Worm (Caenorhabditis elegans) whole organism, late embryonic: ENCODE data around the gene vha-7.
A peak's percentile ranks its signal among the peaks of the same experiment; 100 is the strongest.

Experiments used
- C38D4.7 ChIP-seq: fragments of 200-800 bp; sonication (Bioruptor generic); optimal IDR thresholded peaks from 2 replicates; lab custom pipeline; 2018; ENCODE audit warnings: mild to moderate bottlenecking, missing genetic modification characterization, moderate library complexity, missing compliant biosample characterization
- F13H6.1 ChIP-seq: sonication (generic microtip); optimal IDR thresholded peaks from 2 replicates; lab custom pipeline; 2016; ENCODE audit warnings: missing genetic modification characterization, missing compliant biosample characterization
- K02D7.2 ChIP-seq: sonication (generic microtip); optimal IDR thresholded peaks from 2 replicates; lab custom pipeline; 2017; ENCODE audit warnings: mild to moderate bottlenecking, missing genetic modification characterization, missing compliant biosample characterization
- K09A11.1 ChIP-seq: sonication (generic microtip); optimal IDR thresholded peaks from 2 replicates; lab custom pipeline; 2017; ENCODE audit warnings: antibody characterized with exemption, mild to moderate bottlenecking, missing genetic modification characterization, missing compliant biosample characterization; ENCODE audit not compliant: insufficient read depth
- T23F11.4 ChIP-seq: fragments of 200-800 bp; sonication (Bioruptor generic); optimal IDR thresholded peaks from 2 replicates; lab custom pipeline; 2018; ENCODE audit warnings: mild to moderate bottlenecking, missing genetic modification characterization, missing compliant biosample characterization
- ahr-1 ChIP-seq: sonication (generic microtip); optimal IDR thresholded peaks from 2 replicates; lab custom pipeline; 2016; ENCODE audit warnings: missing genetic modification characterization, missing compliant biosample characterization
- ama-1 ChIP-seq: fragments of 150-350 bp; optimal IDR thresholded peaks from 2 replicates; lab custom pipeline; 2014
- ceh-14 ChIP-seq: sonication (generic microtip); optimal IDR thresholded peaks from 2 replicates; lab custom pipeline; 2016; ENCODE audit warnings: missing genotype, missing genetic modification characterization, missing compliant biosample characterization
- ceh-18 ChIP-seq: sonication (generic microtip); optimal IDR thresholded peaks from 2 replicates; lab custom pipeline; 2016; ENCODE audit warnings: missing genetic modification characterization, missing compliant biosample characterization
- ceh-2 ChIP-seq: sonication (generic microtip); optimal IDR thresholded peaks from 2 replicates; lab custom pipeline; 2016; ENCODE audit warnings: missing genotype, missing genetic modification characterization, missing compliant biosample characterization
- ceh-22 ChIP-seq: sonication (generic microtip); optimal IDR thresholded peaks from 2 replicates; lab custom pipeline; 2017; ENCODE audit warnings: missing biosample characterization, missing genetic modification characterization
- ceh-24 ChIP-seq: sonication (generic microtip); optimal IDR thresholded peaks from 2 replicates; lab custom pipeline; 2016; ENCODE audit warnings: mild to moderate bottlenecking, missing genetic modification characterization, missing compliant biosample characterization
- ceh-30 ChIP-seq: fragments of 150-350 bp; optimal IDR thresholded peaks from 2 replicates; lab custom pipeline; 2014; ENCODE audit warnings: missing biosample characterization, missing genetic modification characterization
- ceh-31 ChIP-seq: sonication (generic microtip); optimal IDR thresholded peaks from 2 replicates; lab custom pipeline; 2016; ENCODE audit warnings: missing genetic modification characterization, missing compliant biosample characterization
- ceh-34 ChIP-seq: sonication (generic microtip); optimal IDR thresholded peaks from 2 replicates; lab custom pipeline; 2016; ENCODE audit warnings: mild to moderate bottlenecking, missing genetic modification characterization, missing compliant biosample characterization
- ceh-45 ChIP-seq: fragments of 200-800 bp; sonication (Bioruptor generic); IDR thresholded peaks from 2 replicates; pipeline ENCODE4 v1.3.6; 2022; ENCODE audit warnings: missing genetic modification reagents, missing genetic modification characterization, missing compliant biosample characterization
- ceh-6 ChIP-seq: fragments of 200-800 bp; sonication (Bioruptor generic); optimal IDR thresholded peaks from 2 replicates; lab custom pipeline; 2018; ENCODE audit warnings: mild to moderate bottlenecking, missing genetic modification characterization, missing compliant biosample characterization
- che-1 ChIP-seq: sonication (generic microtip); optimal IDR thresholded peaks from 2 replicates; lab custom pipeline; 2016; ENCODE audit warnings: mild to moderate bottlenecking, missing genetic modification characterization, missing compliant biosample characterization
- dve-1 ChIP-seq: sonication (generic microtip); optimal IDR thresholded peaks from 2 replicates; lab custom pipeline; 2017; ENCODE audit warnings: antibody characterized with exemption, mild to moderate bottlenecking, missing genetic modification characterization, missing compliant biosample characterization
- elt-2 ChIP-seq: sonication (generic microtip); optimal IDR thresholded peaks from 2 replicates; lab custom pipeline; 2016; ENCODE audit warnings: missing genetic modification reagents, missing genetic modification characterization, missing compliant biosample characterization
- ets-4 ChIP-seq: sonication (generic microtip); optimal IDR thresholded peaks from 2 replicates; lab custom pipeline; 2016; ENCODE audit warnings: missing genetic modification characterization, missing compliant biosample characterization
- fax-1 ChIP-seq: sonication (generic microtip); optimal IDR thresholded peaks from 2 replicates; lab custom pipeline; 2016; ENCODE audit warnings: missing genotype, missing genetic modification characterization, missing compliant biosample characterization
- gmeb-2 ChIP-seq: sonication (generic microtip); optimal IDR thresholded peaks from 2 replicates; lab custom pipeline; 2016; ENCODE audit warnings: missing genetic modification characterization, inconsistent platforms, missing compliant biosample characterization
- hlh-13 ChIP-seq: fragments of 200-800 bp; sonication (Bioruptor generic); optimal IDR thresholded peaks from 2 replicates; lab custom pipeline; 2018; ENCODE audit warnings: mild to moderate bottlenecking, missing genetic modification characterization, missing compliant biosample characterization
- hlh-15 ChIP-seq: sonication (generic microtip); optimal IDR thresholded peaks from 2 replicates; lab custom pipeline; 2016; ENCODE audit warnings: missing genetic modification characterization, missing compliant biosample characterization
- hlh-30 ChIP-seq: sonication (generic microtip); optimal IDR thresholded peaks from 2 replicates; lab custom pipeline; 2017; ENCODE audit warnings: antibody characterized with exemption, missing genetic modification characterization, missing compliant biosample characterization; ENCODE audit not compliant: insufficient read depth
- hlh-6 ChIP-seq: sonication (generic microtip); optimal IDR thresholded peaks from 2 replicates; lab custom pipeline; 2016; ENCODE audit warnings: missing genotype, missing genetic modification characterization, missing compliant biosample characterization
- hlh-8 ChIP-seq: sonication (generic microtip); optimal IDR thresholded peaks from 2 replicates; lab custom pipeline; 2016; ENCODE audit warnings: missing genotype, missing genetic modification characterization, missing compliant biosample characterization
- lin-11 ChIP-seq: fragments of 200-800 bp; sonication (Bioruptor generic); optimal IDR thresholded peaks from 2 replicates; lab custom pipeline; 2018; ENCODE audit warnings: mild to moderate bottlenecking, missing genetic modification characterization, missing compliant biosample characterization
- madf-2 ChIP-seq: sonication (generic microtip); optimal IDR thresholded peaks from 2 replicates; lab custom pipeline; 2017; ENCODE audit warnings: missing genetic modification characterization, missing compliant biosample characterization
- nfya-1 ChIP-seq: sonication (generic microtip); optimal IDR thresholded peaks from 2 replicates; lab custom pipeline; 2017; ENCODE audit warnings: missing genetic modification characterization, mild to moderate bottlenecking, missing compliant biosample characterization, antibody characterized with exemption, moderate library complexity
- nhr-232 ChIP-seq: sonication (generic microtip); optimal IDR thresholded peaks from 2 replicates; lab custom pipeline; 2016; ENCODE audit warnings: missing genetic modification characterization, missing compliant biosample characterization
- pag-3 ChIP-seq: sonication (generic microtip); optimal IDR thresholded peaks from 2 replicates; lab custom pipeline; 2016; ENCODE audit warnings: missing compliant biosample characterization, missing genetic modification characterization, borderline replicate concordance
- pat-9 ChIP-seq: fragments of 200-800 bp; sonication (Bioruptor generic); optimal IDR thresholded peaks from 2 replicates; lab custom pipeline; 2018; ENCODE audit warnings: mild to moderate bottlenecking, missing genetic modification characterization, moderate library complexity, missing compliant biosample characterization
- pax-1 ChIP-seq: fragments of 150-350 bp; optimal IDR thresholded peaks from 2 replicates; lab custom pipeline; 2014; ENCODE audit warnings: missing biosample characterization, missing genetic modification characterization
- pha-4 ChIP-seq: fragments of 150-350 bp; optimal IDR thresholded peaks from 2 replicates; lab custom pipeline; 2018; ENCODE audit warnings: missing biosample characterization, missing genetic modification reagents, missing genetic modification characterization
- pqm-1 ChIP-seq: sonication (generic microtip); optimal IDR thresholded peaks from 2 replicates; lab custom pipeline; 2016; ENCODE audit warnings: missing genetic modification characterization, missing compliant biosample characterization
- pros-1 ChIP-seq: fragments of 150-350 bp; optimal IDR thresholded peaks from 2 replicates; lab custom pipeline; 2014; ENCODE audit warnings: missing biosample characterization, missing genetic modification reagents, missing genetic modification characterization
- ref-2 ChIP-seq: sonication (generic microtip); optimal IDR thresholded peaks from 2 replicates; lab custom pipeline; 2016; ENCODE audit warnings: missing genetic modification characterization, missing compliant biosample characterization
- rnt-1 ChIP-seq: sonication (generic microtip); optimal IDR thresholded peaks from 2 replicates; lab custom pipeline; 2016; ENCODE audit warnings: missing genetic modification characterization, missing compliant biosample characterization
- sdc-2 ChIP-seq: sonication (generic microtip); optimal IDR thresholded peaks from 2 replicates; lab custom pipeline; 2016; ENCODE audit warnings: missing genotype, missing genetic modification characterization, missing compliant biosample characterization
- sox-2 ChIP-seq: fragments of 200-800 bp; sonication (Bioruptor generic); IDR thresholded peaks from 2 replicates; pipeline ENCODE4 v1.3.6; 2022; ENCODE audit warnings: missing genetic modification reagents, missing genetic modification characterization, missing compliant biosample characterization
- sox-4 ChIP-seq: sonication (generic microtip); optimal IDR thresholded peaks from 2 replicates; lab custom pipeline; 2017; ENCODE audit warnings: mild to moderate bottlenecking, missing genetic modification characterization, inconsistent platforms, missing compliant biosample characterization
- syd-9 ChIP-seq: sonication (generic microtip); optimal IDR thresholded peaks from 2 replicates; lab custom pipeline; 2016; ENCODE audit warnings: mild to moderate bottlenecking, missing genetic modification characterization, moderate library complexity, missing compliant biosample characterization
- tbx-2 ChIP-seq: sonication (generic microtip); optimal IDR thresholded peaks from 2 replicates; lab custom pipeline; 2016; ENCODE audit warnings: missing genetic modification characterization, missing compliant biosample characterization
- unc-3 ChIP-seq, 2 experiments: fragments of 200-800 bp in 1 of 2; sonication (Bioruptor generic) in 1 of 2; sonication (generic microtip) in 1 of 2; conservative IDR thresholded peaks in 1 of 2; optimal IDR thresholded peaks in 1 of 2; 2 replicates each; pipeline versions ENCODE4 v1.3.6 to Lab custom; 2016 to 2022; ENCODE audit warnings: missing compliant biosample characterization in 2 of 2, missing genetic modification characterization in 2 of 2, missing genetic modification reagents in 1 of 2
- unc-42 ChIP-seq: sonication (generic microtip); optimal IDR thresholded peaks from 2 replicates; lab custom pipeline; 2016; ENCODE audit warnings: missing genotype, missing genetic modification characterization, missing compliant biosample characterization
- unc-55 ChIP-seq: sonication (generic microtip); optimal IDR thresholded peaks from 2 replicates; lab custom pipeline; 2017; ENCODE audit warnings: missing biosample characterization, missing genetic modification reagents, missing genetic modification characterization
- zip-5 ChIP-seq: sonication (generic microtip); optimal IDR thresholded peaks from 2 replicates; lab custom pipeline; 2016; ENCODE audit warnings: missing genetic modification characterization, missing compliant biosample characterization
- ztf-16 ChIP-seq: sonication (generic microtip); optimal IDR thresholded peaks from 2 replicates; lab custom pipeline; 2017; ENCODE audit warnings: missing genetic modification characterization, missing compliant biosample characterization

The vha-7 gene

ce11 chrIV:12640137-12640536, at the start of gene vha-7:
vha-7 (plus strand) TSS chrIV:12640462.
- TF ChIP-seq sdc-2 (tag; lab: Kevin White, UChicago) (no peak), syd-9 (no peak), ama-1 (lab: Kevin White, UChicago) (no peak), F13H6.1 (tag; lab: Kevin White, UChicago) (no peak)

ce11 chrIV:12594574-12594973, 45.7 kb upstream of the vha-7 start:
- peak; percentile 4 for TF ChIP-seq nhr-232 (tag; lab: Kevin White, UChicago)
- peak; percentile 89 for TF ChIP-seq ceh-14 (tag; lab: Kevin White, UChicago)
- no peak for TF ChIP-seq elt-2 (tag; lab: Kevin White, UChicago)
- TF ChIP-seq K09A11.1 (tag; lab: Kevin White, UChicago) = peak; percentile 22
- TF ChIP-seq unc-3 (GFP tag; conservative IDR thresholded peaks at IDR 0.05; lab: Robert Waterston, UW) = peak; percentile 67; the same call in 1 of the 2 replicates
- peak; percentile 54 for TF ChIP-seq unc-3 (tag; optimal IDR thresholded peaks at IDR 0.05; lab: Kevin White, UChicago)
- TF ChIP-seq rnt-1 = peak; percentile 92
- TF ChIP-seq ets-4 (tag; lab: Kevin White, UChicago) = peak; percentile 44
- no peak for TF ChIP-seq ceh-22 (tag; lab: Kevin White, UChicago)
- no peak for TF ChIP-seq ama-1 (lab: Kevin White, UChicago)
- no peak for TF ChIP-seq pax-1 (tag; lab: Kevin White, UChicago)
- no peak for TF ChIP-seq pha-4 (tag; lab: Kevin White, UChicago)
- peak; percentile 60 for TF ChIP-seq dve-1 (tag; lab: Kevin White, UChicago)
- TF ChIP-seq hlh-6 (tag; lab: Kevin White, UChicago) = peak; percentile 64
- TF ChIP-seq sox-4 (tag; lab: Kevin White, UChicago) = peak; percentile 82
- peak; percentile 54 for TF ChIP-seq ceh-2 (tag; lab: Kevin White, UChicago)
- peak; percentile 66 for TF ChIP-seq hlh-13 (GFP tag; lab: Kevin White, UChicago)
- peak; percentile 83 for TF ChIP-seq hlh-30 (tag; lab: Kevin White, UChicago)
- TF ChIP-seq syd-9 = peak; percentile 68
- peak; percentile 38 for TF ChIP-seq madf-2 (tag; lab: Kevin White, UChicago)
- TF ChIP-seq ztf-16 (tag; lab: Kevin White, UChicago) = peak; percentile 25
- TF ChIP-seq lin-11 (tag; lab: Kevin White, UChicago) = peak; percentile 59
- TF ChIP-seq zip-5 (tag; lab: Kevin White, UChicago) = peak; percentile 79
- no peak for TF ChIP-seq pros-1 (tag; lab: Kevin White, UChicago)
- peak; percentile 66 for TF ChIP-seq K02D7.2 (tag; lab: Kevin White, UChicago)
- TF ChIP-seq pat-9 (tag; lab: Kevin White, UChicago) = peak; percentile 74
- TF ChIP-seq ref-2 = peak; percentile 47
- TF ChIP-seq sdc-2 (tag; lab: Kevin White, UChicago) = peak; percentile 57
- peak; percentile 92 for TF ChIP-seq ceh-45 (GFP tag; lab: Robert Waterston, UW)
- TF ChIP-seq ahr-1 (tag; lab: Kevin White, UChicago) = no peak
- TF ChIP-seq hlh-8 (tag; lab: Kevin White, UChicago) = peak; percentile 41
- TF ChIP-seq T23F11.4 (GFP tag; lab: Kevin White, UChicago) = peak; percentile 74
- peak; percentile 49 for TF ChIP-seq ceh-24
- TF ChIP-seq unc-42 = peak; percentile 73
- peak; percentile 25 for TF ChIP-seq hlh-15
- peak; percentile 57 for TF ChIP-seq fax-1 (tag; lab: Kevin White, UChicago)
- peak; percentile 69 for TF ChIP-seq ceh-6 (GFP tag; lab: Kevin White, UChicago)
- TF ChIP-seq nfya-1 (tag; lab: Kevin White, UChicago) = peak; percentile 57
- peak; percentile 40 for TF ChIP-seq ceh-34 (tag; lab: Kevin White, UChicago)
- TF ChIP-seq sox-2 (GFP tag; lab: Robert Waterston, UW) = no peak
- TF ChIP-seq unc-55 (GFP tag; lab: Kevin White, UChicago) = no peak
- peak; percentile 31 for TF ChIP-seq tbx-2 (tag; lab: Kevin White, UChicago)
- TF ChIP-seq pag-3 (tag; lab: Kevin White, UChicago) = peak; percentile 49
- TF ChIP-seq ceh-31 = peak; percentile 65
- TF ChIP-seq gmeb-2 = peak; percentile 58
- peak; percentile 90 for TF ChIP-seq pqm-1 (tag; lab: Kevin White, UChicago)
- peak; percentile 87 for TF ChIP-seq ceh-18
- no peak for TF ChIP-seq ceh-30 (tag; lab: Kevin White, UChicago)
- peak; percentile 66 for TF ChIP-seq che-1 (tag; lab: Kevin White, UChicago)
- peak; percentile 47 for TF ChIP-seq C38D4.7 (GFP tag; lab: Kevin White, UChicago)
